Worm (Caenorhabditis elegans) whole organism, L3 larva: ENCODE data around the gene srt-28.

Source experiments
- ZK546.5 ChIP-seq: sonication (generic microtip); optimal IDR thresholded peaks from 2 replicates; lab custom pipeline; 2017; ENCODE audit warnings: missing biosample characterization, missing genetic modification characterization
- ama-1 ChIP-seq: fragments of 150-350 bp; optimal IDR thresholded peaks from 2 replicates; lab custom pipeline; 2018
- ceh-16 ChIP-seq: sonication (generic microtip); optimal IDR thresholded peaks from 2 replicates; lab custom pipeline; 2017; ENCODE audit warnings: missing biosample characterization, missing genetic modification characterization
- ceh-9 ChIP-seq: sonication (generic microtip); optimal IDR thresholded peaks from 2 replicates; lab custom pipeline; 2018; ENCODE audit warnings: missing biosample characterization, missing genetic modification characterization
- daf-12 ChIP-seq: fragments of 150-350 bp; optimal IDR thresholded peaks from 2 replicates; lab custom pipeline; 2014; ENCODE audit warnings: missing biosample characterization, missing genetic modification reagents, missing genetic modification characterization
- fos-1 ChIP-seq: fragments of 150-350 bp; optimal IDR thresholded peaks from 2 replicates; lab custom pipeline; 2014; ENCODE audit warnings: missing biosample characterization, missing genetic modification characterization
- lin-15B ChIP-seq: fragments of 150-350 bp; optimal IDR thresholded peaks from 2 replicates; lab custom pipeline; 2014; ENCODE audit warnings: missing biosample characterization, missing genetic modification characterization
- lin-39 ChIP-seq: fragments of 150-350 bp; optimal IDR thresholded peaks from 2 replicates; lab custom pipeline; 2018; ENCODE audit warnings: missing biosample characterization, missing genetic modification reagents, missing genetic modification characterization
- nhr-28 ChIP-seq: fragments of 150-350 bp; optimal IDR thresholded peaks from 2 replicates; lab custom pipeline; 2014; ENCODE audit warnings: missing biosample characterization, missing genetic modification characterization
- nhr-76 ChIP-seq: fragments of 150-350 bp; sonication (generic microtip); optimal IDR thresholded peaks from 5 replicates; lab custom pipeline; 2014; ENCODE audit warnings: missing biosample characterization, missing genetic modification characterization
- nhr-77 ChIP-seq: fragments of 150-350 bp; optimal IDR thresholded peaks from 2 replicates; lab custom pipeline; 2014; ENCODE audit warnings: missing biosample characterization, missing genetic modification characterization
- unc-62 ChIP-seq: fragments of 150-350 bp; sonication (generic microtip); optimal IDR thresholded peaks from 4 replicates; lab custom pipeline; 2014; ENCODE audit warnings: missing biosample characterization, missing genetic modification reagents, missing genetic modification characterization
- ztf-11 ChIP-seq: fragments of 150-350 bp; optimal IDR thresholded peaks from 2 replicates; lab custom pipeline; 2014; ENCODE audit warnings: missing biosample characterization, missing genetic modification characterization
- ztf-4 ChIP-seq: fragments of 150-350 bp; optimal IDR thresholded peaks from 2 replicates; lab custom pipeline; 2014; ENCODE audit warnings: missing biosample characterization, missing genetic modification characterization

- TF ChIP-seq unc-62 (no peak), nhr-77 (no peak), ZK546.5 (tag; lab: Kevin White, UChicago) (no peak), ceh-16 (no peak), daf-12 (no peak), nhr-28 (tag; lab: Kevin White, UChicago) (no peak), ztf-11 (tag; lab: Kevin White, UChicago) (no peak), lin-15B (tag; lab: Kevin White, UChicago) (no peak), ama-1 (lab: Kevin White, UChicago) (no peak), ztf-4 (tag; lab: Kevin White, UChicago) (no peak), ceh-9 (tag; lab: Kevin White, UChicago) (no peak), nhr-76 (no peak), fos-1 (tag; lab: Kevin White, UChicago) (no peak), lin-39 (tag; lab: Kevin White, UChicago) (no peak)
These were observed 45.0 kb upstream of the srt-28 start for ce11 chrV:2758437-2758836.
